Fruit fly (Drosophila melanogaster): ENCODE results near the gene CG4789.

DNA sequence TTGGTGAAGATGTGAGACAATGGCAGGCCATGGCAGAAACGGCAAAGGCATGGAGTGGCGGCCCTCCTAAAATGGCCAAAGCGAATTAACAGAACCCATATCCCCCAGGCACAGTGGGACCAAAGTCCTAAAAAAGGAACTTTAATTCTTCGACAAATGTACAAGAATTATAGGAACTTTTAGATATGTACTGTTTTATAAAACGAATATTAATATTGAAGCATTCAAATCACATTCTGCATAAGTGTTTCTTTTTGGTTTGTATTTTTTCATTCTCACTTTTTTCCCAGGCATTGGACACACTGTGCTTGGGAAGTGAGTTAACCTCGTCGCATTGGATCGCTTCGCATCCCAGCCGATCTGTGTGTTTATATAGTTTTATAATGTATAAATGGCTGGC lies 35.8 kb upstream of the CG4789 start:
- TF ChIP-seq CG5204 (GFP tag; optimal IDR thresholded peaks at IDR 0.05) (no peak), CG11617 (GFP tag; optimal IDR thresholded peaks at IDR 0.05) (no peak), CG33017 (tag; optimal IDR thresholded peaks at IDR 0.05) (no peak), cnc (optimal IDR thresholded peaks at IDR 0.05) (no peak), CG1620 (GFP tag; optimal IDR thresholded peaks at IDR 0.05) (no peak), CG7101 (tag; optimal IDR thresholded peaks at IDR 0.05) (no peak), Crg-1 (GFP tag; optimal IDR thresholded peaks at IDR 0.05) (no peak), toe (GFP tag; optimal IDR thresholded peaks at IDR 0.05) (no peak), Clk (GFP tag; optimal IDR thresholded peaks at IDR 0.05) (no peak)

Data from whole organism, adult.